Worm (Caenorhabditis elegans) whole organism, L1 larva: ENCODE data around the gene K07F5.15.

Source experiments
- C04F5.9 ChIP-seq: sonication (generic microtip); optimal IDR thresholded peaks from 2 replicates; lab custom pipeline; 2016; ENCODE audit warnings: missing genetic modification characterization, missing compliant biosample characterization
- C16A3.4 ChIP-seq: fragments of 150-350 bp; optimal IDR thresholded peaks from 2 replicates; lab custom pipeline; 2014; ENCODE audit warnings: missing biosample characterization, missing genetic modification characterization
- blmp-1 ChIP-seq: fragments of 150-350 bp; optimal IDR thresholded peaks from 2 replicates; lab custom pipeline; 2014; ENCODE audit warnings: missing biosample characterization, missing genetic modification characterization
- ceh-63 ChIP-seq: fragments of 200-800 bp; sonication (Bioruptor generic); optimal IDR thresholded peaks from 2 replicates; lab custom pipeline; 2018; ENCODE audit warnings: mild to moderate bottlenecking, missing genetic modification characterization, missing compliant biosample characterization
- ceh-82 ChIP-seq, 3 experiments: fragments of 150-350 bp in 1 of 3; sonication (generic microtip) in 2 of 3; optimal IDR thresholded peaks; 2 replicates each; lab custom pipeline; 2014 to 2017; ENCODE audit warnings: missing biosample characterization in 3 of 3, missing genetic modification characterization in 3 of 3
- dpl-1 ChIP-seq, 3 experiments: fragments of 150-350 bp in 2 of 3; sonication (generic microtip) in 1 of 3; optimal IDR thresholded peaks; 2 replicates each; lab custom pipeline; 2014 to 2017; ENCODE audit warnings: missing biosample characterization in 3 of 3, missing genetic modification characterization in 3 of 3, missing genetic modification reagents in 3 of 3
- dsc-1 ChIP-seq: sonication (generic microtip); optimal IDR thresholded peaks from 2 replicates; lab custom pipeline; 2016; ENCODE audit warnings: mild to moderate bottlenecking, missing genetic modification characterization, missing compliant biosample characterization
- efl-1 ChIP-seq, 4 experiments: fragments of 150-350 bp; optimal IDR thresholded peaks in 3 of 4; peaks in 1 of 4; 1 replicate in 1 of 4; 2 replicates in 3 of 4; lab custom pipeline; 2014; ENCODE audit warnings: missing biosample characterization in 2 of 4, missing genetic modification characterization in 2 of 4, missing genetic modification reagents in 2 of 4
- egl-27 ChIP-seq, 2 experiments: fragments of 150-350 bp in 1 of 2; sonication (generic microtip); optimal IDR thresholded peaks; 3 replicates each; lab custom pipeline; 2017 to 2018; ENCODE audit warnings: missing biosample characterization in 2 of 2, missing genetic modification characterization in 2 of 2, missing genetic modification reagents in 2 of 2
- elt-2 ChIP-seq: sonication (generic microtip); optimal IDR thresholded peaks from 2 replicates; lab custom pipeline; 2016; ENCODE audit warnings: missing genetic modification characterization, mild to moderate bottlenecking, inconsistent platforms, missing compliant biosample characterization, missing genetic modification reagents
- elt-3 ChIP-seq, 6 experiments: fragments of 150-350 bp in 1 of 6; sonication (generic microtip); optimal IDR thresholded peaks; 2 replicates each; lab custom pipeline; 2017 to 2018; ENCODE audit warnings: missing biosample characterization in 6 of 6, missing genetic modification characterization in 6 of 6, inconsistent platforms in 1 of 6
- fkh-10 ChIP-seq: sonication (generic microtip); optimal IDR thresholded peaks from 2 replicates; lab custom pipeline; 2017; ENCODE audit warnings: missing biosample characterization, missing genetic modification reagents, missing genetic modification characterization
- fkh-8 ChIP-seq: sonication (generic microtip); optimal IDR thresholded peaks from 2 replicates; lab custom pipeline; 2016; ENCODE audit warnings: mild to moderate bottlenecking, missing genetic modification characterization, missing compliant biosample characterization
- hlh-17 ChIP-seq: fragments of 200-800 bp; sonication (Bioruptor generic); optimal IDR thresholded peaks from 2 replicates; lab custom pipeline; 2018; ENCODE audit warnings: missing genetic modification characterization, mild to moderate bottlenecking, missing compliant biosample characterization, moderate library complexity, borderline replicate concordance
- isw-1 ChIP-seq: fragments of 200-800 bp; sonication (Bioruptor generic); IDR thresholded peaks from 2 replicates; pipeline ENCODE4 v1.3.6; 2022; ENCODE audit warnings: missing genetic modification characterization, missing compliant biosample characterization
- jun-1 ChIP-seq: fragments of 150-350 bp; optimal IDR thresholded peaks from 2 replicates; lab custom pipeline; 2014; ENCODE audit warnings: missing biosample characterization, missing genetic modification reagents, missing genetic modification characterization
- lin-14 ChIP-seq: fragments of 200-800 bp; sonication (Bioruptor generic); optimal IDR thresholded peaks from 2 replicates; lab custom pipeline; 2018; ENCODE audit warnings: mild to moderate bottlenecking, missing genetic modification characterization, moderate library complexity, missing compliant biosample characterization
- lin-15B ChIP-seq: fragments of 150-350 bp; sonication (generic microtip); optimal IDR thresholded peaks from 3 replicates; lab custom pipeline; 2014; ENCODE audit warnings: missing biosample characterization, missing genetic modification characterization
- lin-35 ChIP-seq, 2 experiments: fragments of 150-350 bp; optimal IDR thresholded peaks; 2 replicates each; lab custom pipeline; 2014; ENCODE audit warnings: missing biosample characterization in 2 of 2, missing genetic modification characterization in 2 of 2, missing genetic modification reagents in 2 of 2
- lir-3 ChIP-seq: sonication (generic microtip); optimal IDR thresholded peaks from 2 replicates; lab custom pipeline; 2016; ENCODE audit warnings: mild to moderate bottlenecking, missing genetic modification characterization, moderate library complexity, missing compliant biosample characterization; ENCODE audit not compliant: poor library complexity
- lsy-2 ChIP-seq, 2 experiments: fragments of 150-350 bp; optimal IDR thresholded peaks; 2 replicates each; lab custom pipeline; 2014; ENCODE audit warnings: missing biosample characterization in 2 of 2, missing genetic modification characterization in 2 of 2
- mdl-1 ChIP-seq, 2 experiments: fragments of 150-350 bp; optimal IDR thresholded peaks; 2 replicates each; lab custom pipeline; 2014 to 2017; ENCODE audit warnings: missing biosample characterization in 2 of 2, missing genetic modification characterization in 2 of 2, inconsistent platforms in 1 of 2
- mep-1 ChIP-seq: fragments of 150-350 bp; optimal IDR thresholded peaks from 2 replicates; lab custom pipeline; 2014; ENCODE audit warnings: missing biosample characterization, missing genetic modification characterization
- nhr-11 ChIP-seq: fragments of 150-350 bp; optimal IDR thresholded peaks from 2 replicates; lab custom pipeline; 2014; ENCODE audit warnings: missing biosample characterization, missing genetic modification characterization
- nhr-19 ChIP-seq: fragments of 200-800 bp; sonication (Bioruptor generic); conservative IDR thresholded peaks from 2 replicates; pipeline ENCODE4 v1.3.6; 2022; ENCODE audit warnings: missing genetic modification characterization, missing compliant biosample characterization
- nhr-237 ChIP-seq: fragments of 150-350 bp; optimal IDR thresholded peaks from 2 replicates; lab custom pipeline; 2014; ENCODE audit warnings: missing biosample characterization, missing genetic modification characterization
- nhr-28 ChIP-seq: fragments of 150-350 bp; optimal IDR thresholded peaks from 2 replicates; lab custom pipeline; 2014; ENCODE audit warnings: missing biosample characterization, missing genetic modification characterization
- nhr-84 ChIP-seq: sonication (generic microtip); optimal IDR thresholded peaks from 2 replicates; lab custom pipeline; 2017; ENCODE audit warnings: missing biosample characterization, missing genetic modification characterization
- nhr-85 ChIP-seq: sonication (generic microtip); peaks from one replicate; lab custom pipeline; 2016; ENCODE audit warnings: missing genetic modification characterization, inconsistent platforms, missing compliant biosample characterization
- rnt-1 ChIP-seq: sonication (generic microtip); optimal IDR thresholded peaks from 2 replicates; lab custom pipeline; 2016; ENCODE audit warnings: mild to moderate bottlenecking, missing genetic modification characterization, moderate library complexity, missing compliant biosample characterization
- skn-1 ChIP-seq: fragments of 150-350 bp; optimal IDR thresholded peaks from 2 replicates; lab custom pipeline; 2014; ENCODE audit warnings: missing biosample characterization, missing genetic modification characterization
- snu-23 ChIP-seq: sonication (generic microtip); optimal IDR thresholded peaks from 2 replicates; lab custom pipeline; 2016; ENCODE audit warnings: missing genetic modification characterization, missing compliant biosample characterization
- swsn-7 ChIP-seq: sonication (generic microtip); optimal IDR thresholded peaks from 2 replicates; lab custom pipeline; 2016; ENCODE audit warnings: missing genetic modification characterization, missing compliant biosample characterization
- unc-130 ChIP-seq: fragments of 150-350 bp; optimal IDR thresholded peaks from 2 replicates; lab custom pipeline; 2017; ENCODE audit warnings: missing biosample characterization, missing genetic modification characterization, inconsistent platforms
- unc-86 ChIP-seq: sonication (generic microtip); optimal IDR thresholded peaks from 2 replicates; lab custom pipeline; 2016; ENCODE audit warnings: missing genetic modification characterization, missing compliant biosample characterization
- unc-98 ChIP-seq: fragments of 200-800 bp; sonication (Bioruptor generic); IDR thresholded peaks from 2 replicates; pipeline ENCODE4 v1.3.6; 2022; ENCODE audit warnings: missing genetic modification characterization, missing compliant biosample characterization
- xbp-1 ChIP-seq: sonication (generic microtip); optimal IDR thresholded peaks from 2 replicates; lab custom pipeline; 2016; ENCODE audit warnings: missing genetic modification characterization, missing compliant biosample characterization
- zag-1 ChIP-seq: fragments of 150-350 bp; optimal IDR thresholded peaks from 2 replicates; lab custom pipeline; 2014; ENCODE audit warnings: missing biosample characterization, missing genetic modification characterization
- ztf-4 ChIP-seq: fragments of 150-350 bp; optimal IDR thresholded peaks from 2 replicates; lab custom pipeline; 2014; ENCODE audit warnings: missing biosample characterization, missing genetic modification characterization

The K07F5.15 gene

ce11 chrIV:9884257-9884656, 19.4 kb downstream of the K07F5.15 start, which contains the start of the genes prp-18 and mccc-1:
Gene prp-18, minus strand, starts transcription at chrIV:9884383.
Gene mccc-1, plus strand, starts transcription at chrIV:9884570.
- peak; percentile 72 to 76 for TF ChIP-seq lin-35 (GFP tag; optimal IDR thresholded peaks at IDR 0.05; lab: Kevin White, UChicago)
- peak; percentile 74 for TF ChIP-seq lin-14
- TF ChIP-seq egl-27 (tag; optimal IDR thresholded peaks at IDR 0.05; lab: Kevin White, UChicago) = no peak
- no peak for TF ChIP-seq zag-1 (tag; lab: Kevin White, UChicago)
- TF ChIP-seq blmp-1 = peak; percentile 30
- no peak for TF ChIP-seq elt-3 (tag; optimal IDR thresholded peaks at IDR 0.05; lab: Kevin White, UChicago)
- peak in 1 of 2 experiments; percentile 57 for TF ChIP-seq lsy-2 (tag; optimal IDR thresholded peaks at IDR 0.05; lab: Kevin White, UChicago)
- peak; percentile 43 to 69 (median 60) for TF ChIP-seq dpl-1 (GFP tag; optimal IDR thresholded peaks at IDR 0.05; lab: Kevin White, UChicago)
- TF ChIP-seq nhr-237 (tag; lab: Kevin White, UChicago) = no peak
- TF ChIP-seq dsc-1 = peak; percentile 48
- peak; percentile 25; the same call in 1 of the 2 replicates for TF ChIP-seq nhr-19 (GFP tag; lab: Robert Waterston, UW)
- TF ChIP-seq C16A3.4 (tag; lab: Kevin White, UChicago) = peak; percentile 62
- no peak for TF ChIP-seq nhr-84 (tag; lab: Kevin White, UChicago)
- TF ChIP-seq nhr-28 (tag; lab: Kevin White, UChicago) = no peak
- no peak for TF ChIP-seq nhr-11 (tag; lab: Kevin White, UChicago)
- peak; percentile 48 for TF ChIP-seq xbp-1 (tag; lab: Kevin White, UChicago)
- no peak for TF ChIP-seq C04F5.9 (tag; lab: Kevin White, UChicago)
- TF ChIP-seq rnt-1 (tag; lab: Kevin White, UChicago) = peak; percentile 64
- TF ChIP-seq snu-23 (GFP tag; lab: Kevin White, UChicago) = peak; percentile 61
- no peak for TF ChIP-seq unc-98 (GFP tag; lab: Robert Waterston, UW)
- no peak for TF ChIP-seq jun-1 (tag; lab: Kevin White, UChicago)
- peak; percentile 9 for TF ChIP-seq unc-130 (tag; lab: Kevin White, UChicago)
- no peak for TF ChIP-seq fkh-8 (tag; lab: Kevin White, UChicago)
- TF ChIP-seq lir-3 (tag; lab: Kevin White, UChicago) = no peak
- peak; percentile 8 for TF ChIP-seq fkh-10 (GFP tag; lab: Kevin White, UChicago)
- peak; percentile 67 to 70 for TF ChIP-seq efl-1 (optimal IDR thresholded peaks at IDR 0.05; lab: Kevin White, UChicago)
- peak; percentile 64 to 91 for TF ChIP-seq efl-1 (GFP tag; optimal IDR thresholded peaks at IDR 0.05 in 1 of 2; lab: Kevin White, UChicago)
- no peak for TF ChIP-seq elt-2 (tag; lab: Kevin White, UChicago)
- peak in 1 of 2 experiments; percentile 16 for TF ChIP-seq mdl-1 (tag; optimal IDR thresholded peaks at IDR 0.05; lab: Kevin White, UChicago)
- peak; percentile 4 for TF ChIP-seq unc-86
- TF ChIP-seq nhr-85 = peak; percentile 33
- peak; percentile 56 for TF ChIP-seq lin-15B (tag; lab: Kevin White, UChicago)
- TF ChIP-seq ztf-4 (tag; lab: Kevin White, UChicago) = no peak
- TF ChIP-seq skn-1 (tag; lab: Kevin White, UChicago) = peak; percentile 28
- TF ChIP-seq isw-1 = peak; percentile 36
- peak; percentile 33 for TF ChIP-seq swsn-7 (tag; lab: Kevin White, UChicago)
- TF ChIP-seq ceh-82 (tag; optimal IDR thresholded peaks at IDR 0.05; lab: Kevin White, UChicago) = peak in 1 of 3 experiments; percentile 62
- TF ChIP-seq mep-1 (tag; lab: Kevin White, UChicago) = peak; percentile 74

- TF ChIP-seq ztf-4 (tag; lab: Kevin White, UChicago) (no peak), hlh-17 (GFP tag; lab: Kevin White, UChicago) (no peak), efl-1 (optimal IDR thresholded peaks at IDR 0.05; lab: Kevin White, UChicago) (no peak), efl-1 (GFP tag; optimal IDR thresholded peaks at IDR 0.05 in 1 of 2; lab: Kevin White, UChicago) (peak in 1 of 2 experiments; percentile 43), ceh-63 (GFP tag; lab: Kevin White, UChicago) (no peak)
- TF ChIP-seq, all 84 proteins: peak for 1
Measured at ce11 chrIV:9889857-9890256, 25.0 kb downstream of the K07F5.15 start, which contains the start of gene ttbk-3. Gene ttbk-3, minus strand, starts transcription at chrIV:9889957.
